Worm (Caenorhabditis elegans): Measurements from ENCODE around the gene Y38H6C.4.

- TF ChIP-seq ama-1 (optimal IDR thresholded peaks at IDR 0.05), result no peak
- TF ChIP-seq ZK546.5 (tag; optimal IDR thresholded peaks at IDR 0.05), result no peak
- TF ChIP-seq pqm-1 (tag; optimal IDR thresholded peaks at IDR 0.05), result no peak
- no peak for TF ChIP-seq unc-62 (GFP tag; optimal IDR thresholded peaks at IDR 0.05)
- TF ChIP-seq ceh-9 (tag; optimal IDR thresholded peaks at IDR 0.05), result no peak
- TF ChIP-seq ceh-82 (tag; optimal IDR thresholded peaks at IDR 0.05), result no peak
Measured at ce11 chrV:20544610-20545009, 39.7 kb upstream of the Y38H6C.4 start.

Data from whole organism, L3 larva.